Fruit fly (Drosophila melanogaster) ovary, adult (tissue): ENCODE data around the gene CG31869.

Experiments used
- CG17801 ChIP-seq: fragments of 200-800 bp; optimal IDR thresholded peaks from 2 replicates; lab custom pipeline; 2019; ENCODE audit warnings: missing biosample characterization, mild to moderate bottlenecking, missing genetic modification characterization, moderate library complexity; ENCODE audit not compliant: partially characterized antibody

Gene CG31869

DNA sequence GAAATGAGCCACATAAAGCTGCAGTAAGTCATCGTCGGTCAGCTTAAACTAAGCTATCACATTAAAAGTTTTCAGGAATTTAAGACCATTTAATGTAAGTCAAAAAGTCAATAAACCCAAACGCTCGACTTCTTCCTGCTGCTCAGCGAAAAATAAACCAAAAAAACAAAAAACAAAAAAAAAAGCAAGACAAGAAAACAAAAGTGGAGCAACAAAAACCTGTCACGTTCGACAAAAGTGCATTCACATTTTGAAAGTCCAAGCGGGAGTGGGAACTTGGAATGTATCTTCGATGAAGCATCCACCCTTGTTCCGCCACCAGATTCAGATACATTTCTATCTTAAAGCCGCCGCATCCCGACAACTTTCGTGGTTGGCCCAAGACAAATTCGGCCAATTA, 6.9 kb downstream of the CG31869 start:
- no peak for TF ChIP-seq CG17801 (GFP tag; lab: Kevin White, UChicago)

DNA sequence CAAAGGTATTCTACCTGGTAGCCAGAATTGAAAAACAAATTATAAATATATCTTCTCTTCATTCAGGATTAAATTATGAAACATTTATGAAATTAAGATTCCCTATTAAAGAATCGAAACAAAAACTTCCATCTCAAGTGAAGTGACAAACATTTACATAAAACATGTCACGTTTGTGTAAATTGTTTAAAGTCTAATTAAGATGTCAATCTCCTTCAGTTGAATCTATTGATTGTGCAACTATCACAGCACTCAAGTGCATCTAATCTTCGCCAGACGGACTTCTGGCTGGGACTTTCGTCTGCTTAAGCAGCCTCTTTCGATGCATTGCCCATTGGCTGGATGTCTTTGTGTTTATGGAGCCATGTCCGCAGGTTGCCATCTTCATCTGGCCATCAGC, 8.8 kb downstream of the CG31869 start:
- no peak for TF ChIP-seq CG17801 (GFP tag; lab: Kevin White, UChicago)

DNA sequence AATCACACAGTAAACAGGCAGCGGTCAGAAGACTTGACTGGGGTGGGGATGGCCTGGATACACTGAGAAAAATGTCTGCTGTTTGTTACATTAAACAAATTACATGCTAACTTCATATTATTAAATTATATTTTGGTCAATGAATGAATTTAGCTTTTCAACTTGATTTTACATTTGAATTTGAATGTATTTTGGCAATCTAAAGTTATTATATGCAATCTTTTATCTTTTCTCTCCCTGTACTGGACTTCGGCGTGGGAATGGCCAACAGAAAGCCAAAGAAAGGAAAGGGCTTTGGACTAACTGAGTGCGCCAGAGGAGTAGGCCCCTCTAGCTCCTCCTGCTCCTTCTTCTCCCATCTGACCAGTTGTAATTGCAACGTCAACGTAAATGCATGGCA, 9.6 kb downstream of the CG31869 start:
- TF ChIP-seq CG17801 (GFP tag; lab: Kevin White, UChicago): no peak

DNA sequence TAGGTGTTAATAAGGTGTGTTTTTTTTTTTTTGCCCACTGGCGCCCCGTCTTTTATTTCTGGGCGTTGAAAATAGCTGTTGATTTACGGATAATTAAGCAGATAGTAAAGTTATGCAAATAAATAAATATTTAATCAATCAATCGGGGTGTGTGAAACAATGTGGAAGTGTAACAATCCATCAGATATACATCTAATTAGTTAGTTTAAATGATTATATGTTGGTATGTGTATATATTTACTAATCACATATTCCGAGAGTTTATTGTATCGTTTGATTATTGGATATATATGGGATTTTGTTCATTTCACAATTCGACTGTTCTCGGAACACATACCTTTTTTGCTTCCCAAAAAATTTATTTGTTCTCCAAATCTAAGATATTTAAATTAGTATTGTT, 11.0 kb downstream of the CG31869 start, which contains the start of gene CG31870:
Gene CG31870, plus strand, starts transcription at position 301 of the 400 bp plus-strand sequence.
- no peak for TF ChIP-seq CG17801 (GFP tag; lab: Kevin White, UChicago)

- no peak for TF ChIP-seq CG17801 (GFP tag; lab: Kevin White, UChicago)
Measured at dm6 chr2L:10781252-10781651, 19.7 kb downstream of the CG31869 start.

DNA sequence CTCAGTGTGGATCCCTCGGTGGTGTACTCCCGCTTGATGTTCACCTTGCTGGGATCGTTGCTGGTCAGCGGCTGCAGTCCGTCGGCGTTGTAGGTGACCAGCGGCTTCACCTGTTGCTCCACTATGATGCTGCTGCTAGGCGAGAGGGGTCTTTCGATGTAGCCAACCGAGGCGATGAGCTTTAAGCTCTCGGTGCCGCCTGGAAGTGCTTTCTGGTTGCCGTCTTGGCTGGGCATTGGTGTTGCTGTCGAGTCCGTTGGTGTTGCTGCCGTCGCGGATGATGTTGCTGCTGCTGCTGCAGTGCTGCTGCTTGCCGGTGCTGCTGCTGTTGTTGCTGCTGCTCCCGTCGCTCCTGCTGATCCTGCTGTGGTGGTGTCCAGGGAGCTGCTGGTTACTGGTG, 26.9 kb downstream of the CG31869 start:
- TF ChIP-seq CG17801 (GFP tag; lab: Kevin White, UChicago): no peak

DNA sequence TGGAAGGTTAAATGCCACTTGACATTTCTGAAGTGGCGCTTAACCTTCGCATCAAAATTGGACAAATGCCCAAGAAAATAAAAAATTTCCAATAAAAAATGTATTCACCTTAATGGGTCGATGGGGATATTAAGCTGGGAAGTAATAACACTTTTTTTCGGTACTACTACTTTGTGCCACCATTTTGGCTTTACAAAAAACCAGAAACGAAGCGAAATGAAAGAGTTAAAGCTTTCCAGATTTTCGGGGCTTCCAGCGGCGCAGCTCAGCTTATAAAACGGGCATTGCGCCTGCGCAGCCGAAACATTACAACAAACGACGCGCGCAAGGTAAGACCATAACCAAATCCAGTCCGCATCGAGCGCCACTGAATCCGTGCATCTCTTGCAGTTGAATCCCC, 30.3 kb downstream of the CG31869 start, which contains the start of gene CG17127:
Gene CG17127, plus strand, starts transcription at position 301 of the 400 bp plus-strand sequence.
- no peak for TF ChIP-seq CG17801 (GFP tag; lab: Kevin White, UChicago)

DNA sequence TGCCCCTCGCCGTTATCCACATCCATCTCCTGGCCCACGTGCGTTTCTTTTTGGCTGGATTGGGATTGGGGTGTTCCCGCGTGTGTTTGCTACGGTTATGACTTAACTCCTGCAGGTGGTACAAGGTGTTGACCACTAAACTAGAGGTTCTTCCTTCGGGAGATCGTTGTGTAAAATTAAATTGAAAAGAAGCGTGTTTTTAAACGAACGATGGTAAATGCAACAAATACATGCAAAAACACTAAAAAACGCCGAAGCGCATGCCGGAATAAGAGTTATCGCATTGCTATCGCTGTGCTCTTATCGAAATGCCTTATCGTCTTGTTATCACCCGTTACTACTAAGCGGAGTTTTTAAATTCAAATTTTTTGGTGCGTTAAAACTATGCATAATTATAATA, 31.2 kb downstream of the CG31869 start, which contains the start of gene CG6724:
Gene CG6724, minus strand, starts transcription at position 245 of the 400 bp plus-strand sequence.
- no peak for TF ChIP-seq CG17801 (GFP tag; lab: Kevin White, UChicago)

dm6 chr2L:10767597-10768188, 33.2 kb downstream of the CG31869 start, which contains the start of gene Ubc2:
Gene Ubc2, minus strand, starts transcription at chr2L:10768006.
- TF ChIP-seq CG17801 (GFP tag; lab: Kevin White, UChicago): no peak

- no peak for TF ChIP-seq CG17801 (GFP tag; lab: Kevin White, UChicago)
Measured at dm6 chr2L:10760422-10761166, 40.3 kb downstream of the CG31869 start, which contains the start of gene CG6495. Gene CG6495, plus strand, starts transcription at chr2L:10761116.

dm6 chr2L:10759624-10760023, 41.3 kb downstream of the CG31869 start:
- no peak for TF ChIP-seq CG17801 (GFP tag; lab: Kevin White, UChicago)

DNA sequence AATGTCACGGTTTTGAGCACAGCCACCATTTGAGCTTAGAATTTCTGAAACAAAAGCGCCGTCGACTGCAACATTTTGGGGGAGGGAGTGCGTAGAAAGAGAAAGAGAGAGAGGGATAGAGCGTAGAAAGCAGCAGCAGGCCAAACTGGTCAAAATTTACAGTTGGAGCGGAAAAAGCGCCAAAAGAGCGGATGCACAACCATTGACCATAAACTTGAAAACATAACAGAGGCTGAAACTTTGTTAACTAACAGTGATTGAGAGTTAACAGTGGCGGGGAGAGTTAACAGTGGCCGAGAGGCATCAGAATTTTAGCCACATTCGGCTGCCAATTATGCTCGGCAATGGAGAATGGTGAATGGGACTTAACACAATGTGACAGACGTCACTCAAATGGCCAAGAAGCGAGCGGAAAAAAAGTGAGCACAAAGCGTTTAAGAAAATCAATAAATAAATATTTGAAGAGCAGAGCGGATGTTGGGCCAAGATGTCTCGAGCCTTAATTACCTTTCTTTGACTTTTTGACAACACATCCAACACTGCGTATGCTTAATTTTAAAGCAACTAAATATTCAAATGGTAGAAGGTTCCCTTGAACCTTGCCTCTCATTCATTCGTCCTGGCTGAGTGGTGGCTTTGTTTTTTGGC, 43.7 kb downstream of the CG31869 start:
- TF ChIP-seq CG17801 (GFP tag; lab: Kevin White, UChicago): no peak

dm6 chr2L:10756049-10756448, 44.9 kb downstream of the CG31869 start, which contains the start of gene CG17124:
Gene CG17124, minus strand, starts transcription at chr2L:10756325.
- peak; percentile 51 for TF ChIP-seq CG17801 (GFP tag; lab: Kevin White, UChicago)

dm6 chr2L:10754599-10754998, 46.3 kb downstream of the CG31869 start:
- no peak for TF ChIP-seq CG17801 (GFP tag; lab: Kevin White, UChicago)

dm6 chr2L:10753618-10754017, 47.3 kb downstream of the CG31869 start:
- TF ChIP-seq CG17801 (GFP tag; lab: Kevin White, UChicago): no peak
